Fruit fly (Drosophila melanogaster) whole organism: ENCODE data around the gene RpS5a.

Experiments used
- CG8478 ChIP-seq: fragments of >200 bp; optimal IDR thresholded peaks from 2 replicates; lab custom pipeline; 2018; ENCODE audit warnings: inconsistent platforms
- Dll ChIP-seq: fragments of >200 bp; optimal IDR thresholded peaks from 2 replicates; lab custom pipeline; 2017
- EcR ChIP-seq, 2 experiments: fragments of >200 bp; optimal IDR thresholded peaks; 2 replicates each; lab custom pipeline; 2017; ENCODE audit warnings: missing biosample characterization in 2 of 2, missing genetic modification characterization in 2 of 2, missing genetic modification reagents in 2 of 2
- pan ChIP-seq: fragments of >200 bp; optimal IDR thresholded peaks from 2 replicates; lab custom pipeline; 2017
- psq ChIP-seq: fragments of >200 bp; optimal IDR thresholded peaks from 2 replicates; lab custom pipeline; 2017
- usp ChIP-seq: fragments of >200 bp; optimal IDR thresholded peaks from 2 replicates; lab custom pipeline; 2017; ENCODE audit warnings: missing biosample characterization, missing genetic modification characterization, mixed read lengths

Gene RpS5a

DNA sequence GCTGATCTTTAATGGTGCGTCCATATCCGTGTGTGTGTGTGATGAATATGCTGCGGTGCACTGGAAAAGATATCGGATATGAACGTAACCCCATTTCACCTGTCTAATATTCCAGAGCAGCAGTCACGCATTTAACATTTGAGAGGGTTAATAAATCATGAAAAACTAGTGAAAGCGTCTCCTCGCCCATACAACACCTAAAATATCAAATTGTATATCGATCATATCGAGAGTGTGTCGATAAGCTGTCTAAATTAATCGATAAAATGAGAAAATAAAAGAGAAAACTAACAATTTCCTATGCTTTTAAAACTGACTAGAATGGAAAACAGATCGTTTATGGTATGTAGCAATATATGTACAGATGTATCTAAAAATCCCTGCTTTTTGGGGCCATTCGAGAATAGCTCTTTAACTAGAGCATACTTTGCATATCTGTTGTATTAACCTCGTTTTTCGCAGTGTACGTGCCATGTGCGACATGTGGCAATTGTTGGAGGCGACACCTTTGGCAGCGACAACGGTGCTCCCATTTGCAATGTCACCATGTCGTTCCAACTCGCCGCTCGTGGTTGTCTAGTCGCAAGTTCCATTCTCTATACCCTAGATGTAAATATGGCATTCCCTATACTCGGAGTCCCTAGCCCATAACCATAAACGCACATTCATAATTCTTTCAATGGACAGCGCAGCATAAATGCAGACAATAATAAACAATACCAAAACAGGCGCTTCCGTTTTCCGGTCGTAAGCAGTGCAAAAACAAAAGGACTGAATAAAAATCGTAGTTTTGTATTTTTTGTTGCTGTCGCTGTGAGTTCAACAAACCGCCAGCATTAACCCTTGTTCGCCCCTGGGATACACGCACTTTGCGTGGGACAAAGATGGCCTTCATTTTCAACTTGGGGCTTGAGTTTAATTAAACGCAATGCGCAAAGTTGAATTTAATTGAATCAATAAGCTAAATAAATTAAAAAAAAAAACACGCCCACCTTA is 35.8 kb downstream of the RpS5a start:
- no peak for TF ChIP-seq pan
- TF ChIP-seq usp (GFP tag; lab: Kevin White, UChicago) = no peak
- no peak for TF ChIP-seq Dll (lab: Kevin White, UChicago)
- peak in 1 of 2 experiments; percentile 66 for TF ChIP-seq EcR (GFP tag; optimal IDR thresholded peaks at IDR 0.05; lab: Kevin White, UChicago)
- TF ChIP-seq CG8478 (lab: Kevin White, UChicago) = no peak
- no peak for TF ChIP-seq psq (lab: Kevin White, UChicago)

DNA sequence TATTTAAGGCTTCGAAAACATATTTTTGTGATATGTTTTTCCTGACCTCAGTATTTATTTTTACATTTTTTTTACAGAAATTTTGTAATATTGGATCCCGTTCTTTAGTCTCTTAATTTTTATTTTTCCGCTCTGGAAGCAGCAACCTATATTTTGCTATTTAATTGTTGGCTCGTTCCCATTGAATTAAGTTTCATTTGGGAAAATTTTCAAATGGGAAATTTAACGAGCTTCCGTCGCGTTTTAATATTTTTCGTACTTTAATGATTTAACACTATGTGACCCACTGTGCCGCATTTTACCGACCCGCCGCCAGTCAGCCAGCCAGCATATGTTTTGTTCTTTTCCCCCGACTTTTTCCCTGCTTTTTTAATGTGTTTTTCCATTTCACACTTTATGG is 36.8 kb downstream of the RpS5a start:
- TF ChIP-seq CG8478 (lab: Kevin White, UChicago) = no peak
- no peak for TF ChIP-seq usp (GFP tag; lab: Kevin White, UChicago)
- no peak for TF ChIP-seq EcR (GFP tag; optimal IDR thresholded peaks at IDR 0.05; lab: Kevin White, UChicago)
- no peak for TF ChIP-seq psq (lab: Kevin White, UChicago)
- TF ChIP-seq pan = no peak
- TF ChIP-seq Dll (lab: Kevin White, UChicago) = no peak

DNA sequence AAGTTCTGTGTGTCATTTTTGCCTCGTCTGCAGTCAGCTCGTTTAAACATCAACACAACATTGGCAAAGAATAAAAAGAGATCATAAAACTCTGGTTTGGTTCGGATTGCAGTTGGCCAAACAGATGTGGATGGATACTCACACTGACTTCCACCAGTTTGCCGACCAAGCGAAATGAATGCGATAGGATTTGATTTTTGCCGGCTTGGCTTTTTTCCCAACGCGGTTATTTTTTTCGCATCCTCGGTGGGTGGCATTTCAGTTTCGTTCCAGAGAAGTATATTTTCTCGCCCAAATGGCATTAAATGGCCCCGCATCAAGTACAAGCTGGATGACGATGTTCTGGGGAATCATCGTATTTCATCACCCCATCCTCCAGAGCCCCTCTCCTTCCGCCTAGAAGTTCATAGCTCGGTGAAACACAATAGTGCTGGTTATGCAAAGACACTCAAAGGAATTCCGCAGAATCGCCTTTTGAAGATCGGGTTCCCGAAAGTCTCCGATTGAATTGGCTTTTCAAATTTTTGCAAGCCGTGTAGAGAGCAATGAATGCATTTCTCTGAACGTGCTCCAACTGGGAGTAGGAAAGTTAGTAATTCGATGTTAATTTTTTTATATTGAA is 37.4 kb downstream of the RpS5a start:
- TF ChIP-seq CG8478 (lab: Kevin White, UChicago) = no peak

DNA sequence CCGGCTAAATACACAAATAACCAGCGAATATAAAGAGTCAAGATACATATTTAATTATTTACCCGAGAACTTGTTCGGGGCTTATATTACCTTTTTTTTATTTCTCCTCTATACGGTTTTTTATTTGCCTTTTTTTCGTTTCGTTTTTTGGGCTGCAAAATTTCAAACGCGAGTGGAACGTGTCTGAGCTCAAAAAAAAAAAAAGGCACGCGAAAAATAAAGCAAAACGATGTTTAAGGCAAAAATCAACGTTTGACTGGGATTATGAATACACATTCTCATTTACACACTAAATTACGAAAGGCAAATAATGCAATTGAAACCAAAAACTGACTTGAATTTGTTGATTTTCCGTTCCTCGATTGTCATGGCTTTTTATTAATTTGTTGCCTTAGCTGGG is 38.4 kb downstream of the RpS5a start:
- TF ChIP-seq Dll (lab: Kevin White, UChicago) (no peak), CG8478 (lab: Kevin White, UChicago) (no peak), EcR (GFP tag; optimal IDR thresholded peaks at IDR 0.05; lab: Kevin White, UChicago) (no peak), pan (no peak), psq (lab: Kevin White, UChicago) (no peak), usp (GFP tag; lab: Kevin White, UChicago) (no peak)

DNA sequence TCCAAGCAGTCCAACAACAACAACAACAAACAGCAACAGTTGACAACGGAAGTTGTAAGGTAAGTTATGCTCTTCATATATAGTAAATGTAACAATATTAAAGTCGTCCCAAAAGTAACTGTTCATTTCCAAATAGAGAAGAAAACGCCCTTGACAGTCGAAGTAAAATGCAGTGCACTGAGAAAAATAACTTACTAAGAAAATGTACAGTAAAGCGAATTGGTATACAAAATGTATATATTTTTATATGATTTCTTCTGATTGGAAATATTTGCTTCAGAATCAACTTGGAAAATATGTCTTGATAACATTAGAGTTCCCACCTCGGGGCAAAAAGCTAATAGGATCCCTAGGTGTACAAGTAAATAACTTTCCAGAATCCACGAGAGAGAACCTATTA is 40.1 kb downstream of the RpS5a start:
- TF ChIP-seq pan = no peak
- TF ChIP-seq CG8478 (lab: Kevin White, UChicago) = no peak
- no peak for TF ChIP-seq EcR (GFP tag; optimal IDR thresholded peaks at IDR 0.05; lab: Kevin White, UChicago)
- no peak for TF ChIP-seq psq (lab: Kevin White, UChicago)
- TF ChIP-seq Dll (lab: Kevin White, UChicago) = no peak
- TF ChIP-seq usp (GFP tag; lab: Kevin White, UChicago) = no peak

DNA sequence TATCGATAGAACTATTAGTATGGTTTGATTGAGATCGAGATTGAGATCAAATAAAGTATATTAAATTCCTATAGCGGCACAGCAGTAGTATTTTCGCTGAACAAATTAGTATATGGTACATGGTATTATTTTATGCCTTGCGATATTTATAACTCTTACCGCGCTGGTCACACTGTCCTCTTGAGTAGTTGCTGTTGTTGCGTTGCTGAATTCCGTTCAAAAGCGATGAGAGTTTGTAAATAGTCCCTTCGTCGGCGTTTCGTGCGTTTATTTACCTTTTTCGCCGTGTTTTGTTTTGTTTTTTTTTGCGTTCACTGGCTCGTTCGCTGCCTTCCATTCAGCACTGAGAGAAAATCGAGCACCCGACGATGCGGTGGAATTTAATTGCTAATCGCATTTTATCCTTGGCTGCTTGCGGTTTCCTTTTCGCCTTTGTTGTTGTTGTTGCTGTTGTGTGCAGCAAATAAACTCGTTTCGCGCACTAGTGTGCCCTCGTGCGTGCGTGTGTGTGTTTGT is 40.6 kb downstream of the RpS5a start, which contains the start of gene CG5004:
TSS of gene CG5004 (plus strand) at position 182 of the 516 bp plus-strand sequence.
- no peak for TF ChIP-seq psq (lab: Kevin White, UChicago)
- no peak for TF ChIP-seq usp (GFP tag; lab: Kevin White, UChicago)
- no peak for TF ChIP-seq CG8478 (lab: Kevin White, UChicago)
- TF ChIP-seq EcR (GFP tag; optimal IDR thresholded peaks at IDR 0.05; lab: Kevin White, UChicago) = no peak
- TF ChIP-seq pan = no peak
- TF ChIP-seq Dll (lab: Kevin White, UChicago) = no peak

DNA sequence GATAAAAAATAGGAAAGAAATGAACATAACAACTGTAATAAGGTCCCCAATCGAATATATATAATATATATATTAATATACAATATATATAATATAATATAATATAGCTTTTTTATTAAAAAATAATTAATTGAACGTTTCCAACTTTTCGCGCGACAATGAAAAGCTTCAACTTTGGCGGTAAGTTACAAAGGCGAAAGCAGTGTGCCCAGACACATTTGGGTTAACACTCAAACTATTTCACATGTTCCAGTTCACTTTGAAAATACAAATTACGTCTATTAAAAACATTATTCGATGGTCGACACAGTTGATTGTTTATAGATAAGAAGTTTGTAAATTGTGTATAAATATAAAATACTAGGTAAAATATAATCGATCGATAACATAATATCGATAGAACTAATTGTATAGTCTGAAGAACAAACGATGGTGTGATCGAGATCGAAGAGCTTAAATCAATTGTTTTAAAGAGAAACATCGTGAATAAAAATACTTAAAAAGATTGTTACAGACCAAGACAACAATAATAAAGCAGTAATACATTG is 41.8 kb downstream of the RpS5a start:
- TF ChIP-seq CG8478 (lab: Kevin White, UChicago) (no peak), psq (lab: Kevin White, UChicago) (no peak), usp (GFP tag; lab: Kevin White, UChicago) (no peak), pan (no peak)

DNA sequence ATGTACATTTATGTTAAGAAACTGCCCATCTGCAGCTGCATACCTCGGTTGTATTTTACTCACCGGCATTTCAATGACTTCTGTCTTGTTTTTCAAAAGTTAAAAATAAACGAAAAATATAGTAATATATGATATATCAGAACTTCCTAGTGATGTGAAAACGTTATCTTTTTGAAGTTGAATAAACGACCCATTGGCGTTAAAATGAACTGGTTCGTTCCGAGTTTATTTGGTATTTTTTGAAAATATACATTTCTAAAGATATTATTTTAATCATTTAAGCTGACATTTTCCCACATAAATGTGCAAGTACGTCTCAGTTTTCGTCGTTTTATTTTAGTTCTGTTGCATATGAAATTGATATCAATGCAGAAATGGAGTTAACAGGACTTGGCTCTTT is 42.4 kb downstream of the RpS5a start, which contains the start of gene Arpc3B:
TSS of gene Arpc3B (minus strand) at position 146 of the 400 bp plus-strand sequence.
- TF ChIP-seq usp (GFP tag; lab: Kevin White, UChicago) (no peak), psq (lab: Kevin White, UChicago) (no peak), Dll (lab: Kevin White, UChicago) (no peak), CG8478 (lab: Kevin White, UChicago) (no peak), EcR (GFP tag; optimal IDR thresholded peaks at IDR 0.05; lab: Kevin White, UChicago) (no peak), pan (no peak)

DNA sequence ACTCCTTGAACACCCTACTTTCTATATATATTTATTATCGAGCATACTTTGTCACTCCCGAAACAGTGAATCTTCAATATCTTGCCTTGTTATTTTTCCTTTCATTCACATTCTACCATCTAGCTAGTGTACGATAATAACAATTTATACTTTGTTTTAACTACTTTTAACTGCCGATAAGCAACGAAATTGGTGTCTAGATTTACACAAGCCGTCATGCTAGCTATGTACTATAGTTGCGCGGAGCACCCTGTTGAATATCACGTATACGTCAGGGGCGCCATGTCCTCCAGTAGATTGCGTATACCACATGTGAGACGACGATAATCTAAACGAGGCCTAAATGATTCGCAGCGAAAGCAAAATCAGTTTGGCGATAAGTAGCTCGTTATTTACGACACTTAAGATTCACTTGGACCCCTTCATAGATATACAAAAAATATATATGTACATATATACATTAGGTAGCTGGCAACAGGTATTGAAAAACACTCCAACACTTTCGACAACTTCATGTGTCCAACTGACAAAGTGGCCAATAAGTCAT is 54.1 kb downstream of the RpS5a start:
- TF ChIP-seq psq (lab: Kevin White, UChicago) (no peak), usp (GFP tag; lab: Kevin White, UChicago) (no peak), Dll (lab: Kevin White, UChicago) (no peak), CG8478 (lab: Kevin White, UChicago) (no peak), pan (no peak), EcR (GFP tag; optimal IDR thresholded peaks at IDR 0.05; lab: Kevin White, UChicago) (no peak)
